In the genomic region with DNA sequence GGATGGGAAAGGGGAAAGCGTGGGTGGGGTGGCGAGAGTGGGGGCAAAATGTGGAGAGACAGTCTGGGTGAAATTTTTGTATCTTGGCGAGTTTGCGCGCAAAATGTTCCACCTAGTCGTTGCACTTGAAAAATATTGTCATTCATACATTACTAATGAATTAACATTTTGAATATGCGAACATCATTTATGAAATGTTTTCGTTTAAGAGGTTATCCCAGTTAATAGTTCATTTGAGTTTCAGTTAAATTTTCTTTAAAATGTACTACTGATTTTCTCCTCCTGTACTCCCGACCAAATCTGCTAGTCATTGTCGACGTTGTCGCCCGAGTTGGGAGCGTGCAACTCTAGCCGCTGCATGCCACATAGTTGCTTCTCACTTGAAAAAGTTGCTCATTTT, we compare ENCODE assay signal across 3 fruit fly cellular contexts.
TF ChIP-seq lines count a peak whose summit lies in the region.

No protein-coding gene starts in this region.

- TF ChIP-seq CTCF in whole organism, embryonic (GFP tag; optimal IDR thresholded peaks at IDR 0.05; lab: Kevin White, UChicago): no peak

TF ChIP-seq in whole organism, embryonic, 481 proteins besides CTCF, POLR2A, EP300 and RAD21:
- TF ChIP-seq Med (GFP tag; lab: Kevin White, UChicago) (peak; percentile 6), crol (GFP tag; IDR thresholded peaks at IDR 0.05; lab: Robert Waterston, UW) (0 out of 2 replicates have a peak, but pooled peaks have one; percentile 5), lilli (GFP tag; optimal IDR thresholded peaks at IDR 0.05; lab: Kevin White, UChicago) (no peak), Drgx (GFP tag; IDR thresholded peaks at IDR 0.05; lab: Robert Waterston, UW) (peak; percentile 72), row (GFP tag; IDR thresholded peaks at IDR 0.05; lab: Robert Waterston, UW) (0 out of 3 replicates have a peak, but pooled peaks have one; percentile 5), Hmx (GFP tag; optimal IDR thresholded peaks at IDR 0.05; lab: Kevin White, UChicago) (no peak), bsh (GFP tag; optimal IDR thresholded peaks at IDR 0.05; lab: Kevin White, UChicago) (peak in 1 of 2 experiments; percentile 34)

TF ChIP-seq in whole organism, prepupa, 60 proteins besides CTCF, POLR2A, EP300 and RAD21:
- TF ChIP-seq CG15336 (GFP tag; IDR thresholded peaks at IDR 0.05; lab: Robert Waterston, UW): peak; percentile 93
- TF ChIP-seq CG3032 (tag; optimal IDR thresholded peaks at IDR 0.05; lab: Kevin White, UChicago): peak; percentile 17
- TF ChIP-seq pdm3 (GFP tag; optimal IDR thresholded peaks at IDR 0.05; lab: Kevin White, UChicago): peak; percentile 41
- TF ChIP-seq CG31627 (GFP tag; optimal IDR thresholded peaks at IDR 0.05; lab: Kevin White, UChicago): no peak
- TF ChIP-seq CG10631 (GFP tag; optimal IDR thresholded peaks at IDR 0.05; lab: Kevin White, UChicago): peak; percentile 55
- TF ChIP-seq CG16779 (tag; optimal IDR thresholded peaks at IDR 0.05; lab: Kevin White, UChicago): peak; percentile 7
- peak; percentile 29 for TF ChIP-seq net (GFP tag; optimal IDR thresholded peaks at IDR 0.05; lab: Kevin White, UChicago)
- TF ChIP-seq Eip78C (GFP tag; lab: Kevin White, UChicago): peak; percentile 81
- TF ChIP-seq CG8319 (GFP tag; optimal IDR thresholded peaks at IDR 0.05; lab: Kevin White, UChicago): no peak
- TF ChIP-seq CG4318 (GFP tag; optimal IDR thresholded peaks at IDR 0.05; lab: Kevin White, UChicago): peak; percentile 80
- no peak for TF ChIP-seq CG6792 (GFP tag; optimal IDR thresholded peaks at IDR 0.05; lab: Kevin White, UChicago)
- peak; percentile 44 for TF ChIP-seq CG11294 (GFP tag; IDR thresholded peaks at IDR 0.05; lab: Robert Waterston, UW)
- no peak for TF ChIP-seq Sox102F (GFP tag; optimal IDR thresholded peaks at IDR 0.05; lab: Kevin White, UChicago)
- TF ChIP-seq CG11762 (GFP tag; optimal IDR thresholded peaks at IDR 0.05; lab: Kevin White, UChicago; ENCODE audit: insufficient read depth): peak; percentile 37
- TF ChIP-seq eg (GFP tag; IDR thresholded peaks at IDR 0.05; lab: Robert Waterston, UW): peak; percentile 82
- TF ChIP-seq Sox14 (GFP tag; optimal IDR thresholded peaks at IDR 0.05; lab: Kevin White, UChicago): peak; percentile 52
- TF ChIP-seq salr (GFP tag; optimal IDR thresholded peaks at IDR 0.05; lab: Kevin White, UChicago): peak in 1 of 2 experiments; percentile 56
- peak; percentile 88 for TF ChIP-seq Hr4 (GFP tag; optimal IDR thresholded peaks at IDR 0.05; lab: Kevin White, UChicago)
- TF ChIP-seq CG9139 (GFP tag; optimal IDR thresholded peaks at IDR 0.05; lab: Kevin White, UChicago): no peak
- TF ChIP-seq CG7368 (GFP tag; optimal IDR thresholded peaks at IDR 0.05; lab: Kevin White, UChicago): peak; percentile 28
- TF ChIP-seq svp (GFP tag; lab: Kevin White, UChicago): peak; percentile 33
- peak; percentile 64 for TF ChIP-seq dac (GFP tag; optimal IDR thresholded peaks at IDR 0.05; lab: Kevin White, UChicago)
- peak; percentile 90 for TF ChIP-seq CG32006 (GFP tag; optimal IDR thresholded peaks at IDR 0.05; lab: Kevin White, UChicago)
- no peak for TF ChIP-seq lz (GFP tag; optimal IDR thresholded peaks at IDR 0.05; lab: Kevin White, UChicago)
- peak; percentile 87 for TF ChIP-seq CG8119 (GFP tag; IDR thresholded peaks at IDR 0.05; lab: Robert Waterston, UW)
- TF ChIP-seq CG6163 (GFP tag; IDR thresholded peaks at IDR 0.05; lab: Robert Waterston, UW): peak; percentile 86
- TF ChIP-seq dsx (GFP tag; optimal IDR thresholded peaks at IDR 0.05; lab: Kevin White, UChicago; ENCODE audit: poor library complexity, severe bottlenecking): peak; percentile 24
- TF ChIP-seq fd85E (GFP tag; optimal IDR thresholded peaks at IDR 0.05; lab: Kevin White, UChicago): no peak
- peak; percentile 59; the same call in 1 of the 2 replicates for TF ChIP-seq Gug (GFP tag; IDR thresholded peaks at IDR 0.05; lab: Robert Waterston, UW)
- peak; percentile 71 for TF ChIP-seq Lpt (GFP tag; optimal IDR thresholded peaks at IDR 0.05; lab: Kevin White, UChicago)
- peak; percentile 47 for TF ChIP-seq achi (GFP tag; optimal IDR thresholded peaks at IDR 0.05; lab: Kevin White, UChicago)
- TF ChIP-seq CG10669 (GFP tag; optimal IDR thresholded peaks at IDR 0.05; lab: Kevin White, UChicago): peak; percentile 22
- peak; percentile 59 for TF ChIP-seq OdsH (GFP tag; optimal IDR thresholded peaks at IDR 0.05; lab: Kevin White, UChicago)
- TF ChIP-seq Smox (GFP tag; optimal IDR thresholded peaks at IDR 0.05; lab: Kevin White, UChicago): no peak
- peak; percentile 75 for TF ChIP-seq CG6276 (GFP tag; optimal IDR thresholded peaks at IDR 0.05; lab: Kevin White, UChicago)
- peak; percentile 58 for TF ChIP-seq CG3919 (GFP tag; optimal IDR thresholded peaks at IDR 0.05; lab: Kevin White, UChicago)
- TF ChIP-seq acj6 (GFP tag; optimal IDR thresholded peaks at IDR 0.05; lab: Kevin White, UChicago): peak; percentile 51
- no peak for TF ChIP-seq Sox15 (GFP tag; optimal IDR thresholded peaks at IDR 0.05; lab: Kevin White, UChicago)
- TF ChIP-seq Ets96B (tag; optimal IDR thresholded peaks at IDR 0.05; lab: Kevin White, UChicago): peak; percentile 34
TF ChIP-seq in whole organism, prepupa: peak in this region for 30.

TF ChIP-seq in whole organism, pupa, 21 proteins besides CTCF, POLR2A, EP300 and RAD21:
- TF ChIP-seq CG9948 (tag; optimal IDR thresholded peaks at IDR 0.05; lab: Kevin White, UChicago) (peak; percentile 33), Ets98B (GFP tag; IDR thresholded peaks at IDR 0.05; lab: Robert Waterston, UW) (peak; percentile 89), Pif1A (GFP tag; optimal IDR thresholded peaks at IDR 0.05; lab: Kevin White, UChicago) (peak; percentile 44), gl (tag; optimal IDR thresholded peaks at IDR 0.05; lab: Kevin White, UChicago) (no peak), CG4496 (GFP tag; IDR thresholded peaks at IDR 0.05; lab: Robert Waterston, UW) (no peak), Pif1B (GFP tag; optimal IDR thresholded peaks at IDR 0.05; lab: Kevin White, UChicago) (no peak), CG12605 (GFP tag; IDR thresholded peaks at IDR 0.05; lab: Robert Waterston, UW) (peak; percentile 78; the same call in 1 of the 2 replicates), CG14655 (GFP tag; optimal IDR thresholded peaks at IDR 0.05; lab: Kevin White, UChicago) (peak; percentile 80), EcR (GFP tag; optimal IDR thresholded peaks at IDR 0.05; lab: Kevin White, UChicago) (no peak), CG34367 (tag; optimal IDR thresholded peaks at IDR 0.05; lab: Kevin White, UChicago) (peak; percentile 16), CG13204 (GFP tag; optimal IDR thresholded peaks at IDR 0.05; lab: Kevin White, UChicago) (no peak), CG8301 (tag; optimal IDR thresholded peaks at IDR 0.05; lab: Kevin White, UChicago) (peak; percentile 89), Snoo (tag; optimal IDR thresholded peaks at IDR 0.05; lab: Kevin White, UChicago) (no peak), D1 (tag; optimal IDR thresholded peaks at IDR 0.05; lab: Kevin White, UChicago) (no peak), CG32121 (GFP tag; IDR thresholded peaks at IDR 0.05; lab: Robert Waterston, UW) (peak; percentile 77), rn (GFP tag; IDR thresholded peaks at IDR 0.05; lab: Robert Waterston, UW) (peak; percentile 55), CG10348 (GFP tag; IDR thresholded peaks at IDR 0.05; lab: Robert Waterston, UW) (no peak), fd96Ca (GFP tag; IDR thresholded peaks at IDR 0.05; lab: Robert Waterston, UW) (peak; percentile 60; the same call in 2 of the 3 replicates), CG17806 (tag; optimal IDR thresholded peaks at IDR 0.05; lab: Kevin White, UChicago) (peak; percentile 52), CG15710 (tag; optimal IDR thresholded peaks at IDR 0.05; lab: Kevin White, UChicago) (peak; percentile 14), CG8159 (tag; optimal IDR thresholded peaks at IDR 0.05; lab: Kevin White, UChicago) (peak; percentile 34)
TF ChIP-seq in whole organism, pupa: peak in this region for 13.

Comparison
In these comparisons a context has a peak if more than half of its experiments do, and no peak if none do; other contexts are left out.
1. Of the 7 proteins assayed by ChIP-seq in both whole organism, embryonic and whole organism, prepupa: peak only in whole organism, embryonic: none; only in whole organism, prepupa: CG16779, Gug and Lpt; in both: none; in neither: 4.